Fruit fly (Drosophila melanogaster): ENCODE results near the gene for.

Gene for

dm6 chr2L:3675770-3676169 lies 19.0 kb upstream of the for start:
- TF ChIP-seq dsf (GFP tag; optimal IDR thresholded peaks at IDR 0.05; ENCODE audit: borderline replicate concordance) (no peak), N (GFP tag; optimal IDR thresholded peaks at IDR 0.05) (no peak), tai (GFP tag; optimal IDR thresholded peaks at IDR 0.05) (no peak), ey (GFP tag; optimal IDR thresholded peaks at IDR 0.05) (no peak), GATAd (GFP tag; optimal IDR thresholded peaks at IDR 0.05) (no peak), h (GFP tag; optimal IDR thresholded peaks at IDR 0.05) (no peak), jim (GFP tag; optimal IDR thresholded peaks at IDR 0.05) (no peak), Jra (GFP tag; optimal IDR thresholded peaks at IDR 0.05) (no peak), CG9705 (GFP tag; optimal IDR thresholded peaks at IDR 0.05) (no peak), Dfd (GFP tag; optimal IDR thresholded peaks at IDR 0.05) (no peak), fru (GFP tag; optimal IDR thresholded peaks at IDR 0.05) (no peak), Dif (GFP tag; optimal IDR thresholded peaks at IDR 0.05; ENCODE audit: partially characterized antibody) (no peak), Hr78 (GFP tag; optimal IDR thresholded peaks at IDR 0.05) (no peak), brk (GFP tag; optimal IDR thresholded peaks at IDR 0.05) (no peak), sv (GFP tag; optimal IDR thresholded peaks at IDR 0.05) (no peak), dl (GFP tag; optimal IDR thresholded peaks at IDR 0.05; ENCODE audit: insufficient read depth in 1 of 2, partially characterized antibody in 2 of 2) (no peak), Sp1 (GFP tag; optimal IDR thresholded peaks at IDR 0.05) (no peak), br (GFP tag; optimal IDR thresholded peaks at IDR 0.05) (no peak)

dm6 chr2L:3670481-3670880 lies 13.7 kb upstream of the for start, which contains the start of gene Sfp24Bc:
Gene Sfp24Bc, minus strand, starts transcription at chr2L:3670581.
- TF ChIP-seq psq (GFP tag; optimal IDR thresholded peaks at IDR 0.05) (no peak), Sp1 (GFP tag; optimal IDR thresholded peaks at IDR 0.05) (no peak), pan (optimal IDR thresholded peaks at IDR 0.05) (no peak), CG32264 (GFP tag; optimal IDR thresholded peaks at IDR 0.05) (no peak), Abd-B (GFP tag; optimal IDR thresholded peaks at IDR 0.05) (no peak), Hnf4 (GFP tag; optimal IDR thresholded peaks at IDR 0.05) (no peak)

dm6 chr2L:3669675-3670074 lies 12.9 kb upstream of the for start, which contains the start of gene Sfp24Bb:
Gene Sfp24Bb, minus strand, starts transcription at chr2L:3669775.
- no peak for TF ChIP-seq dmrt93B (GFP tag; optimal IDR thresholded peaks at IDR 0.05)
- TF ChIP-seq usp (GFP tag; optimal IDR thresholded peaks at IDR 0.05): no peak
- no peak for TF ChIP-seq Rel (GFP tag; optimal IDR thresholded peaks at IDR 0.05)
- TF ChIP-seq Rel (tag; optimal IDR thresholded peaks at IDR 0.05): no peak
- TF ChIP-seq Hr78 (GFP tag; optimal IDR thresholded peaks at IDR 0.05): no peak

dm6 chr2L:3669034-3669433 lies 12.3 kb upstream of the for start, which contains the start of gene Sfp24Bd:
Gene Sfp24Bd, minus strand, starts transcription at chr2L:3669134.
- TF ChIP-seq dl (GFP tag; optimal IDR thresholded peaks at IDR 0.05; ENCODE audit: insufficient read depth in 1 of 2, partially characterized antibody in 2 of 2) (no peak), foxo (GFP tag; optimal IDR thresholded peaks at IDR 0.05) (no peak), dmrt93B (GFP tag; optimal IDR thresholded peaks at IDR 0.05) (no peak), psq (GFP tag; optimal IDR thresholded peaks at IDR 0.05) (no peak), CG32264 (GFP tag; optimal IDR thresholded peaks at IDR 0.05) (no peak), GATAd (GFP tag; optimal IDR thresholded peaks at IDR 0.05) (no peak), Hr78 (GFP tag; optimal IDR thresholded peaks at IDR 0.05) (no peak), Abd-B (GFP tag; optimal IDR thresholded peaks at IDR 0.05) (no peak), Vsx2 (GFP tag; optimal IDR thresholded peaks at IDR 0.05; ENCODE audit: partially characterized antibody) (no peak), CG9705 (GFP tag; optimal IDR thresholded peaks at IDR 0.05) (no peak), brk (GFP tag; optimal IDR thresholded peaks at IDR 0.05) (no peak)

- TF ChIP-seq brk (GFP tag; optimal IDR thresholded peaks at IDR 0.05) (no peak), br (GFP tag; optimal IDR thresholded peaks at IDR 0.05) (no peak), sage (GFP tag; optimal IDR thresholded peaks at IDR 0.05) (no peak), lola (GFP tag; optimal IDR thresholded peaks at IDR 0.05) (no peak), rgr (GFP tag; optimal IDR thresholded peaks at IDR 0.05) (no peak), Hr78 (GFP tag; optimal IDR thresholded peaks at IDR 0.05) (no peak), jim (GFP tag; optimal IDR thresholded peaks at IDR 0.05) (no peak), ey (GFP tag; optimal IDR thresholded peaks at IDR 0.05) (no peak), Vsx2 (GFP tag; optimal IDR thresholded peaks at IDR 0.05; ENCODE audit: partially characterized antibody) (no peak), tai (GFP tag; optimal IDR thresholded peaks at IDR 0.05) (no peak), HLH106 (tag; optimal IDR thresholded peaks at IDR 0.05) (no peak), CG9705 (GFP tag; optimal IDR thresholded peaks at IDR 0.05) (no peak), usp (GFP tag; optimal IDR thresholded peaks at IDR 0.05) (no peak), Hnf4 (GFP tag; optimal IDR thresholded peaks at IDR 0.05) (no peak), Hr83 (GFP tag; optimal IDR thresholded peaks at IDR 0.05; ENCODE audit: poor library complexity, severe bottlenecking) (no peak), woc (GFP tag; optimal IDR thresholded peaks at IDR 0.05) (no peak), sv (GFP tag; optimal IDR thresholded peaks at IDR 0.05) (no peak)
Measured at dm6 chr2L:3668451-3668850, 11.7 kb upstream of the for start, which contains the start of gene Sfp24Ba. Gene Sfp24Ba, minus strand, starts transcription at chr2L:3668551.
